Worm (Caenorhabditis elegans): ENCODE results near the gene srg-15.

Gene srg-15

DNA sequence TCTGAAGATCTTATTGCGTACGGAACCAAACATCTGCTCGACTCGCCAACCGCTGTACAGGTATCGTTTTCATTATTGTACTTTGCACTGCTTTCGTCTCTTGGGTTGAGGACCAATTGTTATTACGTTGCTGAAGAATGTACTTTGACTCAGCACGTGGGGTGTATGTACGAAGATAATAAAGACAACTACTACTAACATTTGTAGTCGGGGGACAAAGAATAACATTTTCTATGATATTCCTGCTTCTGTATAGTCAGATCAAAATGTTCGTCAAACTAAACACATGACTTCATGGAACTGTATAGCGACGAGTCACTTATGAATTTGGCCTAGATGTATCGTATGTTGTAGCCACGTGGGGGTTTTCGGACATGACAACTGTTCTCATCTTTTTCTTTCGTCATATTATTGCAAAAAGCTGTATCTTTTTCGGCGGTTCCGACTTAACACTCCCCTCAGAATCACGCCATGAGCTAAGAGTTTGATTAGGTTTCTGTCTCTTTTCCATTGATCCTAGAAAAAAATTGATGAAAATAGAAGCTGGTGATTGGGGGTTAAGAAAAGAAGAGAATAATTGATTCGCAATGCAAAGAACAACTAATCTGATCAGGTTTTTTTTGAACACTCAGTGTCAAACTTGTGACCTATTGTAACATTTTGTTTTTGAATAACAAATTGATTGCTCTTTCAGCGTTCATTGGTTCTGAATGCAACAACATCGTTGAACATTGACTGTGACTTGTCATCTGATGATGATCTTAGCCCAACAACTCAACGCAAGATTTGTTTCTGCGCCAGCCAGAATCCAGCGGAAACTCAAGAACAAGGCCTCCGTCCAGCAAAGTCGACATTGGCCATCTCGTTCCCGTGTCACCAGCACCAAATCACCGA is 34.6 kb upstream of the srg-15 start:
- TF ChIP-seq pqm-1 (tag; optimal IDR thresholded peaks at IDR 0.05) (no peak), ama-1 (optimal IDR thresholded peaks at IDR 0.05) (no peak), nhr-84 (tag; optimal IDR thresholded peaks at IDR 0.05) (no peak), pax-3 (tag; optimal IDR thresholded peaks at IDR 0.05) (no peak), dpl-1 (GFP tag; optimal IDR thresholded peaks at IDR 0.05) (no peak), lir-3 (tag; optimal IDR thresholded peaks at IDR 0.05; ENCODE audit: poor library complexity) (peak; percentile 31), sox-4 (tag; optimal IDR thresholded peaks at IDR 0.05) (no peak), grh-1 (GFP tag; IDR thresholded peaks at IDR 0.05) (0 out of 2 replicates have a peak, but pooled peaks have one; percentile 24), xbp-1 (tag; optimal IDR thresholded peaks at IDR 0.05) (no peak), ceh-8 (GFP tag; optimal IDR thresholded peaks at IDR 0.05) (no peak), zip-4 (GFP tag; optimal IDR thresholded peaks at IDR 0.05) (no peak), nhr-28 (tag; optimal IDR thresholded peaks at IDR 0.05) (no peak), mef-2 (tag; optimal IDR thresholded peaks at IDR 0.05) (no peak), nhr-19 (GFP tag; conservative IDR thresholded peaks at IDR 0.05) (peak; percentile 90), tbx-2 (tag; optimal IDR thresholded peaks at IDR 0.05) (no peak), mab-9 (GFP tag; IDR thresholded peaks at IDR 0.05) (no peak), ceh-90 (tag; optimal IDR thresholded peaks at IDR 0.05) (no peak), ceh-82 (tag; optimal IDR thresholded peaks at IDR 0.05) (no peak), nhr-76 (tag; optimal IDR thresholded peaks at IDR 0.05) (no peak), isw-1 (GFP tag; IDR thresholded peaks at IDR 0.05) (no peak), pag-3 (tag; optimal IDR thresholded peaks at IDR 0.05; ENCODE audit: borderline replicate concordance, insufficient read depth) (no peak), sptf-1 (tag; optimal IDR thresholded peaks at IDR 0.05) (no peak), egl-13 (tag; optimal IDR thresholded peaks at IDR 0.05) (no peak), aha-1 (tag; optimal IDR thresholded peaks at IDR 0.05) (no peak), unc-30 (tag; optimal IDR thresholded peaks at IDR 0.05) (no peak), lsy-2 (tag; optimal IDR thresholded peaks at IDR 0.05) (peak in 1 of 2 experiments; percentile 47), lin-35 (GFP tag; optimal IDR thresholded peaks at IDR 0.05) (peak in 1 of 2 experiments; percentile 55), zag-1 (tag; optimal IDR thresholded peaks at IDR 0.05) (no peak), mep-1 (tag; optimal IDR thresholded peaks at IDR 0.05) (peak; percentile 1), vab-15 (tag; optimal IDR thresholded peaks at IDR 0.05) (no peak), nhr-11 (tag; optimal IDR thresholded peaks at IDR 0.05) (no peak), irx-1 (tag; optimal IDR thresholded peaks at IDR 0.05) (no peak), fkh-8 (tag; optimal IDR thresholded peaks at IDR 0.05) (no peak), ceh-88 (GFP tag; IDR thresholded peaks at IDR 0.05) (no peak), ceh-63 (GFP tag; optimal IDR thresholded peaks at IDR 0.05) (no peak), Y116A8C.19 (tag; optimal IDR thresholded peaks at IDR 0.05; ENCODE audit: borderline replicate concordance) (no peak), ets-5 (GFP tag; IDR thresholded peaks at IDR 0.05) (no peak), nhr-47 (tag; optimal IDR thresholded peaks at IDR 0.05) (peak; percentile 24), skn-1 (tag; optimal IDR thresholded peaks at IDR 0.05) (no peak), C04F5.9 (tag; optimal IDR thresholded peaks at IDR 0.05) (no peak), nhr-71 (tag; optimal IDR thresholded peaks at IDR 0.05) (peak; percentile 62), ztf-4 (tag; optimal IDR thresholded peaks at IDR 0.05) (peak; percentile 33), lin-14 (GFP tag; optimal IDR thresholded peaks at IDR 0.05) (peak; percentile 36), hlh-4 (tag; optimal IDR thresholded peaks at IDR 0.05) (no peak), lin-15B (tag; optimal IDR thresholded peaks at IDR 0.05) (no peak), efl-1 (optimal IDR thresholded peaks at IDR 0.05) (no peak), efl-1 (GFP tag; optimal IDR thresholded peaks at IDR 0.05 in 1 of 2) (peak in 1 of 2 experiments; percentile 91), elt-2 (tag; optimal IDR thresholded peaks at IDR 0.05) (no peak), efl-3 (GFP tag; optimal IDR thresholded peaks at IDR 0.05) (no peak), unc-86 (tag; optimal IDR thresholded peaks at IDR 0.05) (no peak), alr-1 (tag; optimal IDR thresholded peaks at IDR 0.05; ENCODE audit: borderline replicate concordance) (no peak), nhr-12 (tag; optimal IDR thresholded peaks at IDR 0.05) (no peak)
